Fruit fly (Drosophila melanogaster) whole organism, wandering third instar larva: ENCODE measurements around the gene AANATL2.

Experiments used
- Abd-B ChIP-seq: fragments of >200 bp; optimal IDR thresholded peaks from 2 replicates; lab custom pipeline; 2017; ENCODE audit warnings: missing biosample characterization, missing genetic modification characterization
- CG32264 ChIP-seq: fragments of 200-800 bp; sonication (Bioruptor generic); optimal IDR thresholded peaks from 2 replicates; lab custom pipeline; 2016; ENCODE audit warnings: missing biosample characterization, missing genetic modification characterization
- CrebA ChIP-seq: fragments of 200-800 bp; sonication (Bioruptor generic); optimal IDR thresholded peaks from 2 replicates; lab custom pipeline; 2016; ENCODE audit warnings: missing biosample characterization, mild to moderate bottlenecking, missing genetic modification characterization, borderline replicate concordance
- Dfd ChIP-seq: fragments of >200 bp; optimal IDR thresholded peaks from 2 replicates; lab custom pipeline; 2017; ENCODE audit warnings: missing biosample characterization, missing genetic modification characterization
- Dif ChIP-seq: fragments of 200-275, 200-300 bp; sonication (Bioruptor generic); optimal IDR thresholded peaks from 2 replicates; lab custom pipeline; 2018; ENCODE audit warnings: missing biosample characterization, missing genetic modification characterization; ENCODE audit not compliant: partially characterized antibody
- GATAd ChIP-seq: sonication (Bioruptor generic); optimal IDR thresholded peaks from 2 replicates; lab custom pipeline; 2016; ENCODE audit warnings: missing biosample characterization, missing genetic modification characterization
- HLH106 ChIP-seq: fragments of 200-800 bp; optimal IDR thresholded peaks from 3 replicates; lab custom pipeline; 2019; ENCODE audit warnings: missing biosample characterization, mild to moderate bottlenecking, missing genetic modification characterization, moderate library complexity
- Hnf4 ChIP-seq: fragments of 200-800 bp; sonication (Bioruptor generic); optimal IDR thresholded peaks from 2 replicates; lab custom pipeline; 2016; ENCODE audit warnings: missing biosample characterization, mild to moderate bottlenecking, missing genetic modification characterization
- Jra ChIP-seq: sonication (Bioruptor generic); optimal IDR thresholded peaks from 2 replicates; lab custom pipeline; 2016; ENCODE audit warnings: missing biosample characterization, missing genetic modification characterization
- Mio ChIP-seq: sonication (Bioruptor generic); optimal IDR thresholded peaks from 2 replicates; lab custom pipeline; 2016; ENCODE audit warnings: missing biosample characterization, missing genetic modification characterization
- Myc ChIP-seq: fragments of >200 bp; optimal IDR thresholded peaks from 2 replicates; lab custom pipeline; 2017
- N ChIP-seq: fragments of >200 bp; optimal IDR thresholded peaks from 2 replicates; lab custom pipeline; 2018; ENCODE audit warnings: missing biosample characterization, missing external identifiers, missing genetic modification characterization
- OdsH ChIP-seq: fragments of 200-800 bp; sonication (Bioruptor generic); optimal IDR thresholded peaks from 2 replicates; lab custom pipeline; 2016; ENCODE audit warnings: missing biosample characterization, mild to moderate bottlenecking, missing genetic modification characterization
- Rel ChIP-seq, 2 experiments: fragments of 200-800 bp; sonication (Bioruptor generic) in 1 of 2; optimal IDR thresholded peaks; 2 replicates in 1 of 2; 3 replicates in 1 of 2; lab custom pipeline; 2016 to 2019; ENCODE audit warnings: mild to moderate bottlenecking in 2 of 2, missing biosample characterization in 2 of 2, missing genetic modification characterization in 2 of 2, moderate library complexity in 1 of 2
- Vsx2 ChIP-seq: fragments of 200-300, 225-300 bp; sonication (Bioruptor generic); optimal IDR thresholded peaks from 2 replicates; lab custom pipeline; 2018; ENCODE audit warnings: missing biosample characterization, missing genetic modification characterization; ENCODE audit not compliant: partially characterized antibody
- br ChIP-seq: fragments of 200-800 bp; sonication (Bioruptor generic); optimal IDR thresholded peaks from 2 replicates; lab custom pipeline; 2016; ENCODE audit warnings: missing biosample characterization, missing genetic modification characterization
- dl ChIP-seq, 2 experiments: fragments of 175-275, 200-275 bp in 1 of 2; fragments of 200-275 bp in 1 of 2; sonication (Bioruptor generic); optimal IDR thresholded peaks; lab custom pipeline; 2018; ENCODE audit warnings: mild to moderate bottlenecking in 2 of 2, missing biosample characterization in 2 of 2, missing genetic modification characterization in 2 of 2, moderate library complexity in 2 of 2; ENCODE audit not compliant: partially characterized antibody in 2 of 2, insufficient read depth in 1 of 2
- dmrt93B ChIP-seq: fragments of 200-800 bp; sonication (Bioruptor generic); optimal IDR thresholded peaks from 2 replicates; lab custom pipeline; 2018; ENCODE audit warnings: missing biosample characterization, mild to moderate bottlenecking, missing genetic modification characterization
- ey ChIP-seq: fragments of 200-800 bp; sonication (Bioruptor generic); optimal IDR thresholded peaks from 2 replicates; lab custom pipeline; 2016; ENCODE audit warnings: missing biosample characterization, missing genetic modification characterization
- foxo ChIP-seq, 2 experiments: fragments of 200-800 bp; sonication (Bioruptor generic); optimal IDR thresholded peaks; 2 replicates in 1 of 2; 3 replicates in 1 of 2; lab custom pipeline; 2016 to 2017; ENCODE audit warnings: missing biosample characterization in 2 of 2, missing genetic modification characterization in 2 of 2
- fru ChIP-seq: fragments of 200-800 bp; sonication (Bioruptor generic); optimal IDR thresholded peaks from 3 replicates; lab custom pipeline; 2016; ENCODE audit warnings: missing biosample characterization, mild to moderate bottlenecking, missing genetic modification characterization
- h ChIP-seq: fragments of 200-800 bp; sonication (Bioruptor generic); optimal IDR thresholded peaks from 3 replicates; lab custom pipeline; 2016; ENCODE audit warnings: missing biosample characterization, mild to moderate bottlenecking, missing genetic modification characterization
- jim ChIP-seq: fragments of 175-275, 200-325 bp; sonication (Bioruptor generic); optimal IDR thresholded peaks from 2 replicates; lab custom pipeline; 2016; ENCODE audit warnings: missing biosample characterization, mild to moderate bottlenecking, missing genetic modification characterization
- lola ChIP-seq: fragments of >200 bp; optimal IDR thresholded peaks from 2 replicates; lab custom pipeline; 2017; ENCODE audit warnings: missing biosample characterization, missing genetic modification characterization
- pan ChIP-seq: fragments of >200 bp; optimal IDR thresholded peaks from 2 replicates; lab custom pipeline; 2017
- psq ChIP-seq: fragments of 200-800 bp; sonication (Bioruptor generic); optimal IDR thresholded peaks from 3 replicates; lab custom pipeline; 2017; ENCODE audit warnings: missing biosample characterization, mild to moderate bottlenecking, missing genetic modification characterization, moderate library complexity
- rgr ChIP-seq: fragments of 200-800 bp; sonication (Bioruptor generic); optimal IDR thresholded peaks from 3 replicates; lab custom pipeline; 2016; ENCODE audit warnings: missing biosample characterization, mild to moderate bottlenecking, missing genetic modification characterization
- sage ChIP-seq: fragments of 200-800 bp; sonication (Bioruptor generic); optimal IDR thresholded peaks from 2 replicates; lab custom pipeline; 2016; ENCODE audit warnings: missing biosample characterization, mild to moderate bottlenecking, missing genetic modification characterization
- sv ChIP-seq: fragments of 200-800 bp; sonication (Bioruptor generic); optimal IDR thresholded peaks from 3 replicates; lab custom pipeline; 2016; ENCODE audit warnings: missing biosample characterization, missing genetic modification characterization
- tai ChIP-seq: sonication (Bioruptor generic); optimal IDR thresholded peaks from 2 replicates; lab custom pipeline; 2016; ENCODE audit warnings: missing biosample characterization, missing genetic modification characterization
- usp ChIP-seq: fragments of >200 bp; optimal IDR thresholded peaks from 2 replicates; lab custom pipeline; 2017; ENCODE audit warnings: missing biosample characterization, missing genetic modification characterization
- woc ChIP-seq: sonication (Bioruptor generic); optimal IDR thresholded peaks from 2 replicates; lab custom pipeline; 2016; ENCODE audit warnings: missing biosample characterization, mild to moderate bottlenecking, missing genetic modification characterization

The AANATL2 gene

dm6 chr2L:6275981-6276380 lies 20.3 kb downstream of the AANATL2 start:
- TF ChIP-seq fru (GFP tag; lab: Kevin White, UChicago) (no peak), psq (GFP tag; lab: Kevin White, UChicago) (no peak), Mio (GFP tag; lab: Kevin White, UChicago) (no peak), dmrt93B (GFP tag; lab: Kevin White, UChicago) (no peak), sage (GFP tag; lab: Kevin White, UChicago) (no peak), Dif (GFP tag; lab: Kevin White, UChicago) (no peak)
- TF ChIP-seq, all 38 proteins: peak for 0

dm6 chr2L:6276815-6277214 lies 21.2 kb downstream of the AANATL2 start:
- TF ChIP-seq rgr, result no peak
- no peak for TF ChIP-seq fru (GFP tag; lab: Kevin White, UChicago)
- TF ChIP-seq woc (GFP tag; lab: Kevin White, UChicago), result no peak
- no peak for TF ChIP-seq usp
- no peak for TF ChIP-seq psq (GFP tag; lab: Kevin White, UChicago)
- TF ChIP-seq N (GFP tag; lab: Kevin White, UChicago), result no peak
- TF ChIP-seq Dif (GFP tag; lab: Kevin White, UChicago), result no peak
- TF ChIP-seq CG32264 (GFP tag; lab: Kevin White, UChicago), result no peak
- TF ChIP-seq dl (GFP tag; optimal IDR thresholded peaks at IDR 0.05; lab: Kevin White, UChicago; ENCODE audit: insufficient read depth in 1 of 2, partially characterized antibody in 2 of 2), result no peak
- TF ChIP-seq br, result no peak
- TF ChIP-seq ey (GFP tag; lab: Kevin White, UChicago), result no peak
- no peak for TF ChIP-seq Mio (GFP tag; lab: Kevin White, UChicago)
- no peak for TF ChIP-seq GATAd (GFP tag; lab: Kevin White, UChicago)
- no peak for TF ChIP-seq Myc (lab: Kevin White, UChicago)
- no peak for TF ChIP-seq h (GFP tag; lab: Kevin White, UChicago)

- no peak for TF ChIP-seq lola (GFP tag; lab: Kevin White, UChicago)
- peak; percentile 41 for TF ChIP-seq sv (GFP tag; lab: Kevin White, UChicago)
- TF ChIP-seq HLH106 (tag; lab: Kevin White, UChicago), result peak; percentile 12
- TF ChIP-seq, all 38 proteins: peak for 2
Observed at dm6 chr2L:6280328-6280727, 24.7 kb downstream of the AANATL2 start.

- no peak for TF ChIP-seq woc (GFP tag; lab: Kevin White, UChicago)
- TF ChIP-seq OdsH (GFP tag; lab: Kevin White, UChicago), result no peak
- TF ChIP-seq HLH106 (tag; lab: Kevin White, UChicago), result no peak
- no peak for TF ChIP-seq Dif (GFP tag; lab: Kevin White, UChicago)
- no peak for TF ChIP-seq CrebA (GFP tag; lab: Kevin White, UChicago)
- no peak for TF ChIP-seq Dfd (GFP tag; lab: Kevin White, UChicago)
- TF ChIP-seq N (GFP tag; lab: Kevin White, UChicago), result no peak
- no peak for TF ChIP-seq tai (GFP tag; lab: Kevin White, UChicago)
- no peak for TF ChIP-seq dmrt93B (GFP tag; lab: Kevin White, UChicago)
- TF ChIP-seq sage (GFP tag; lab: Kevin White, UChicago), result no peak
- no peak for TF ChIP-seq h (GFP tag; lab: Kevin White, UChicago)
Observed at dm6 chr2L:6283376-6283775, 27.7 kb downstream of the AANATL2 start.

- no peak for TF ChIP-seq Vsx2 (GFP tag; lab: Kevin White, UChicago)
- TF ChIP-seq CG32264 (GFP tag; lab: Kevin White, UChicago), result no peak
- no peak for TF ChIP-seq N (GFP tag; lab: Kevin White, UChicago)
- no peak for TF ChIP-seq Hnf4 (GFP tag; lab: Kevin White, UChicago)
- peak; percentile 4 for TF ChIP-seq rgr
- TF ChIP-seq br, result no peak
- no peak for TF ChIP-seq psq (GFP tag; lab: Kevin White, UChicago)
- peak; percentile 12 for TF ChIP-seq h (GFP tag; lab: Kevin White, UChicago)
- TF ChIP-seq jim (GFP tag; lab: Kevin White, UChicago), result no peak
- no peak for TF ChIP-seq pan (lab: Kevin White, UChicago)
Observed at dm6 chr2L:6291605-6292004, 35.9 kb downstream of the AANATL2 start.

dm6 chr2L:6301616-6302015 lies 46.0 kb downstream of the AANATL2 start:
- no peak for TF ChIP-seq Vsx2 (GFP tag; lab: Kevin White, UChicago)
- no peak for TF ChIP-seq woc (GFP tag; lab: Kevin White, UChicago)
- TF ChIP-seq br, result no peak
- no peak for TF ChIP-seq jim (GFP tag; lab: Kevin White, UChicago)
- TF ChIP-seq sv (GFP tag; lab: Kevin White, UChicago), result no peak
- TF ChIP-seq Abd-B (GFP tag; lab: Kevin White, UChicago), result no peak
- TF ChIP-seq Jra, result no peak
- no peak for TF ChIP-seq psq (GFP tag; lab: Kevin White, UChicago)
- no peak for TF ChIP-seq Mio (GFP tag; lab: Kevin White, UChicago)
- no peak for TF ChIP-seq dmrt93B (GFP tag; lab: Kevin White, UChicago)
- no peak for TF ChIP-seq fru (GFP tag; lab: Kevin White, UChicago)
- no peak for TF ChIP-seq CG32264 (GFP tag; lab: Kevin White, UChicago)
- no peak for TF ChIP-seq Rel (GFP tag; optimal IDR thresholded peaks at IDR 0.05; lab: Kevin White, UChicago)
- no peak for TF ChIP-seq Rel (tag; optimal IDR thresholded peaks at IDR 0.05; lab: Kevin White, UChicago)
- TF ChIP-seq dl (GFP tag; optimal IDR thresholded peaks at IDR 0.05; lab: Kevin White, UChicago; ENCODE audit: insufficient read depth in 1 of 2, partially characterized antibody in 2 of 2), result no peak
- no peak for TF ChIP-seq foxo (GFP tag; optimal IDR thresholded peaks at IDR 0.05; lab: Kevin White, UChicago)
- TF ChIP-seq HLH106 (tag; lab: Kevin White, UChicago), result no peak
